Worm (Caenorhabditis elegans): ENCODE results near the gene H05C05.4.

H05C05.4 gene

DNA sequence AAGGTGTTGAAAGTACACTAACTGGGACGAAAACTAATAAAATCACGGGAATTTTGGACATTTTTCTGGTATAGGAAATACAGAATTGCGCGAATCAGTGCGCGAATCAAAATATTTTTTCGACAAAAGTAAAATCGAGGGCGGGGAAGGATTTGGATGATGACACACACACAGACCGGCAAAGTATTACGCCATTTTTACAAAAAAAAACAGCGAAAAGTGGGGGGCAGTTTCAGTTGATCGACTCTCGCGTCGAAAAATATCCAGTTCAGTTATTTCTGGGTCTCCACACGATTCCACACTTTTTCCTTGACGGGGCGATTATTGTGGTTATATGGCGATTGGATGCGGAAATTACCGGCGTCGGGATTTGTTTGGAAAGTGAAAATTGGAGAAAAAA, at the start of gene H05C05.4:
TSS of gene H05C05.4 (minus strand) at position 101 of the 400 bp plus-strand sequence.
- TF ChIP-seq ets-7 (tag; optimal IDR thresholded peaks at IDR 0.05) (no peak), scrt-1 (GFP tag; IDR thresholded peaks at IDR 0.05) (no peak), flt-1 (GFP tag; IDR thresholded peaks at IDR 0.05) (no peak), F13C5.2 (tag; optimal IDR thresholded peaks at IDR 0.05) (no peak), hmg-4 (GFP tag; optimal IDR thresholded peaks at IDR 0.05) (no peak), B0310.2 (tag; optimal IDR thresholded peaks at IDR 0.05) (no peak), tbx-11 (GFP tag; IDR thresholded peaks at IDR 0.05) (no peak), tra-4 (tag; optimal IDR thresholded peaks at IDR 0.05) (no peak), ceh-13 (GFP tag; optimal IDR thresholded peaks at IDR 0.05) (no peak), hnd-1 (tag; optimal IDR thresholded peaks at IDR 0.05) (no peak), ama-1 (optimal IDR thresholded peaks at IDR 0.05) (no peak), tbx-37 (GFP tag; conservative IDR thresholded peaks at IDR 0.05) (no peak), ceh-36 (tag; optimal IDR thresholded peaks at IDR 0.05) (no peak), aly-1 (tag; optimal IDR thresholded peaks at IDR 0.05) (no peak), sea-1 (GFP tag; conservative IDR thresholded peaks at IDR 0.05) (no peak), hmbx-1 (tag; optimal IDR thresholded peaks at IDR 0.05) (no peak)

DNA sequence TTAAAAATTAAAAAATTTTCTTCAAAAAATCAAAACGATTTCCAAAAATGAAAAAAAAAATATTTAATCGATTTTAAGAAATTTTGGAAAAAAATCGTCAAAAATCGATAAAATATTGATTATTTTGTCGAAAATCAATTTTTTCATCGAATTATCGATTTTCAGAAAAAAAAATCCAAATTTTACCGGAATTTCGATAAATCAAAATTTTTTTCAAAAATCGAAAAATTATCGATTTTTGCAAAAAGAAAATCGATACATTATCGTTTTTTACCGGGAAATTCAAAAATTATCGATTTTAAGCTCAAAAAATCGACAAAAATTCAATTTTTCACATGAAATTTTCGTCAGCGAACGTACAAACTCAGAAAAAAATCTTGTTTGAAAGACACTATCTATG, 49.3 kb upstream of the H05C05.4 start:
- TF ChIP-seq hmg-4 (GFP tag; optimal IDR thresholded peaks at IDR 0.05): no peak
- no peak for TF ChIP-seq ceh-36 (tag; optimal IDR thresholded peaks at IDR 0.05)
- TF ChIP-seq scrt-1 (GFP tag; IDR thresholded peaks at IDR 0.05): no peak
- TF ChIP-seq aly-1 (tag; optimal IDR thresholded peaks at IDR 0.05): no peak
- TF ChIP-seq tbx-37 (GFP tag; conservative IDR thresholded peaks at IDR 0.05): no peak
- TF ChIP-seq flt-1 (GFP tag; IDR thresholded peaks at IDR 0.05): no peak
- no peak for TF ChIP-seq ama-1 (optimal IDR thresholded peaks at IDR 0.05)
- no peak for TF ChIP-seq tbx-11 (GFP tag; IDR thresholded peaks at IDR 0.05)
- TF ChIP-seq ets-7 (tag; optimal IDR thresholded peaks at IDR 0.05): no peak
- no peak for TF ChIP-seq pes-1 (GFP tag; IDR thresholded peaks at IDR 0.05)
- TF ChIP-seq tra-4 (tag; optimal IDR thresholded peaks at IDR 0.05): no peak
- TF ChIP-seq sea-1 (GFP tag; conservative IDR thresholded peaks at IDR 0.05): no peak
- TF ChIP-seq hmbx-1 (tag; optimal IDR thresholded peaks at IDR 0.05): no peak
- TF ChIP-seq F13C5.2 (tag; optimal IDR thresholded peaks at IDR 0.05): no peak
- no peak for TF ChIP-seq B0310.2 (tag; optimal IDR thresholded peaks at IDR 0.05)
- TF ChIP-seq hnd-1 (tag; optimal IDR thresholded peaks at IDR 0.05): no peak
- TF ChIP-seq ceh-13 (GFP tag; optimal IDR thresholded peaks at IDR 0.05): no peak

DNA sequence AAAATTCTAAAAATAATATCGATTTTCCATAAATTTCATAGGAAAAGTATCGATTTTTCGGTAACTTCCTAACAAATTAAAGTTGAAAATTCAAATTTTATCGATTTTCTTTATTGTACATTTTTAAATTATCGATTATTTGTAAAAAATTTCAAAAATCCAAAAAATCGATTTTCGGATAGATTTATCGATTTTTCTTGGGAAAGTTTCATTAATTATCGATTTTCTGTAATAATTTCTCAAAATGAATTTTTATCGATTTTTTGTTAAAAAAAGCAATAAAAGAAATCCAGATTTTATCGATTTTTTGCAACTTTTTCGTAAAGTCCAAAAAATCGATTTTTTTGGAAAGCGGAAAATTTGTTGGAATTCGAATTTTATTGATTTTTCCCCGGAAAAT, 48.0 kb upstream of the H05C05.4 start:
- TF ChIP-seq scrt-1 (GFP tag; IDR thresholded peaks at IDR 0.05) (no peak), tbx-11 (GFP tag; IDR thresholded peaks at IDR 0.05) (no peak)

DNA sequence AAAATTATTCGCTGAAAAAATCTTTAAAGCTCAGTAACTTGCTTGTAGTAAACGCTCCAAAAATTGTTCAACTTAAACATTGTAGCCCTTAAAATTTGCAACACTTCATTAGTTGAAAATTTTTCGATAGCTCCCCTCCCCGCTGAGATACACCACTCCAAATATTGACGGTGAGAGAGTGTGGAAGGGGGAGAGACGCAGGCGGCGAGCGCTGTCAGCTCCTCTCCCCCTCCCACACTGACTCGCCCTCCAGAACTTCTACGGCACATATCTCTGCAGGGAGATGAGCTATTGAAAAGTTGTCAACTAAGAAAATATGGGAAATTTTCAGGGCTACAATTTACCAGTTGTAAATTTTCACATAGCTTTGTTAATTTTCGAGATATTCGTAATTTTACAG, 46.2 kb upstream of the H05C05.4 start:
- TF ChIP-seq hmbx-1 (tag; optimal IDR thresholded peaks at IDR 0.05) (no peak), tbx-11 (GFP tag; IDR thresholded peaks at IDR 0.05) (no peak), hnd-1 (tag; optimal IDR thresholded peaks at IDR 0.05) (no peak)

DNA sequence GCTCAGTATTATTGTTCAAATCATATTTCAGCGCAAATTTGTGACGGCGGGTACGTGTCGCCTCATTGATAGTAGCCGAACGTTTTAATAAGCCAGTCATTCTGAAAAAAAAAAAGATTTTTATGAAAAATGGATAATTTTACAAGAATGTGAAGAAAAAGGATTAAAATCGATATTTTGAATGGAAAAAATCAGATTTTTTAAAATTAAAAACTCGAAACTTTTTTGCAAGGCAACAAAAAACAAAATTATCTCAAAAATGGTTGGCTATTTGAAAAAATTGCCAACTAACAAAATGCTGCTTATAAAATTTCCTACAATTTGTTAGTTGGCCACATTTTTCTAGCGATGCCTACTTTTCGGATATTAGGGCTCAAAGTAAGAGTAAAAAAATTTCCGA, 44.0 kb upstream of the H05C05.4 start, which contains the start of gene Y55D5A.4:
TSS of gene Y55D5A.4 (minus strand) at position 101 of the 400 bp plus-strand sequence.
- TF ChIP-seq tra-4 (tag; optimal IDR thresholded peaks at IDR 0.05) (no peak), tbx-37 (GFP tag; conservative IDR thresholded peaks at IDR 0.05) (no peak), ceh-13 (GFP tag; optimal IDR thresholded peaks at IDR 0.05) (no peak), B0310.2 (tag; optimal IDR thresholded peaks at IDR 0.05) (no peak), ceh-36 (tag; optimal IDR thresholded peaks at IDR 0.05) (no peak), hmbx-1 (tag; optimal IDR thresholded peaks at IDR 0.05) (no peak), ets-7 (tag; optimal IDR thresholded peaks at IDR 0.05) (no peak)

DNA sequence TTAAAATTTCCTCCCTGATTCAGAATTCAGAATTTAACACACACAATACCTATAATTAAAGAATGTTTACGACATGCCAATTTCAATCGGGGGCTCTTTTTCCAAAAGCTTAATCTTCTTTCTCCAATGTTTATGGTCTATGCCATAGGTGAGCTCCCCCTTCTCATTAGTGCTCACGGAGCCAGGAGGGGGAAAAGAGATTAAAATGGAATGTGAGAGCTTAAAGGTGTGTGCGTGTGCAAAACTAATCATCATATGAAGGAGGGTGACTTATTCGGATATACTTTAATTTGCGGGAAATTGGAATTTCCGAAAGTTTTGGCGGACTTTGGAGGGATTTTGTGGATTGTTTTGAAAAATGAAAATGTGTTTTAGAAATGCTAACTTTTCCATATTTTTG, 37.0 kb upstream of the H05C05.4 start:
- TF ChIP-seq tbx-11 (GFP tag; IDR thresholded peaks at IDR 0.05): no peak

DNA sequence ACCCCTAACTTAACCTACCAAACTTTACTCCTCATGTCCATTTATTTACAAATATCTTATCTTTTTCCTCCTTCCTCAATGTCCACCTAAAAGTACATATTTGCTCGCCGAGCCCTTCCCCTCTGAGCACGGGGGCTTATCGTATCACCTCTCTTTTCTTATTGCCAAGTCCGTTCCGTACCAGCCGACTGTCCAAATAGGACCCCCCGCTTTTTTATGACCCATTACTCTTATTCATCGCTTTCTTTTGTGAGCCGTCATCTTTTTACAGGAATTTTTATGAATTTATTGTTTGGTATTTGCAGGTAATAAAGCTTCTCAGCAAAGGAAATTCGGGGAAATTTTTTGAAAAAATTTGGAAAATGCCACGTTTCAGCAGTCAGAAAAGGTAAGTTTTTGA, 36.1 kb upstream of the H05C05.4 start, which contains the start of gene Y55D5A.1:
TSS of gene Y55D5A.1 (plus strand) at position 301 of the 400 bp plus-strand sequence.
- TF ChIP-seq tra-4 (tag; optimal IDR thresholded peaks at IDR 0.05): no peak
- TF ChIP-seq tbx-11 (GFP tag; IDR thresholded peaks at IDR 0.05): no peak
- TF ChIP-seq B0310.2 (tag; optimal IDR thresholded peaks at IDR 0.05): no peak
- TF ChIP-seq scrt-1 (GFP tag; IDR thresholded peaks at IDR 0.05): no peak
- TF ChIP-seq hmbx-1 (tag; optimal IDR thresholded peaks at IDR 0.05): no peak
- TF ChIP-seq tbx-37 (GFP tag; conservative IDR thresholded peaks at IDR 0.05): no peak
- TF ChIP-seq ama-1 (optimal IDR thresholded peaks at IDR 0.05): no peak
- no peak for TF ChIP-seq sea-1 (GFP tag; conservative IDR thresholded peaks at IDR 0.05)

DNA sequence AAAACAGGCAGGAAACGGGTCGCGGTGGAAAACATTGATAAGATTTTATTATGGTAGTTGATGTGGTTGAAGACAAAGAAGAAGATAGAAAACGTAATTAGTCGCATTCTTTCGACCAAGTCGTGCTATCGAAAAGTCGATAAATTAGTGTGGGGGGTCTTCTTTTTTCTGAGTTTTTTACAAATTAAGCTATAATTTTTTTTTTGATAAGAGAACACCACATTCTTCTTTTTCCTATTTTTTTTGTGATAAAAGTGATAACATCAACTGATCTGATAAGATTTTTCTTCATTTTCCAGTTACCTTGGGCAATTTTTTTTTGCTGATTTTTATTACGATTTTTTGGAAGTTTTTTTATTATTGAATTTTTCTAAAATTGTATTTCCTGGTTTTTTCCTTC, 34.9 kb upstream of the H05C05.4 start:
- TF ChIP-seq ama-1 (optimal IDR thresholded peaks at IDR 0.05) (no peak), flt-1 (GFP tag; IDR thresholded peaks at IDR 0.05) (no peak), F13C5.2 (tag; optimal IDR thresholded peaks at IDR 0.05) (no peak), ceh-36 (tag; optimal IDR thresholded peaks at IDR 0.05) (no peak), hmbx-1 (tag; optimal IDR thresholded peaks at IDR 0.05) (no peak), B0310.2 (tag; optimal IDR thresholded peaks at IDR 0.05) (no peak), tbx-37 (GFP tag; conservative IDR thresholded peaks at IDR 0.05) (no peak), pes-1 (GFP tag; IDR thresholded peaks at IDR 0.05) (no peak), aly-1 (tag; optimal IDR thresholded peaks at IDR 0.05) (no peak), scrt-1 (GFP tag; IDR thresholded peaks at IDR 0.05) (no peak), ceh-13 (GFP tag; optimal IDR thresholded peaks at IDR 0.05) (no peak)

DNA sequence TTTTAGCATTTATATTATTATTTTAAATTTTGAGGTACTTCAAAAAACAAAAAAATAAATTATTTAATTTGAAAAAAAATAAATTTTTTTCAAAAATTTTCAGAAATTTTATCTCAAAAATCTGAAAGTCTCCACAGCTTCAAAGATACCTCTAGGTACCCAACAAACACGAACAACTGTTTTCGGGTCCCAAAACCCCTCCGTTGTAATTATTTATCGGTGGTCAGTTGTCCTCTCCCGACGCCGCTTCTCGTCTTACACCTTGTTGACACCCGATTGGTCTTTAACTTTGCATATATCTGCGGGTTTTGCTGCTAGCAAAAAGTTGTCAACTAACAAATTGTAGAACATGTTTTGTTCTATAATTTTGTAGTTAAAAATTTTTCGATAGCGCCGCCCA, 30.2 kb upstream of the H05C05.4 start:
- TF ChIP-seq ama-1 (optimal IDR thresholded peaks at IDR 0.05) (no peak), ets-7 (tag; optimal IDR thresholded peaks at IDR 0.05) (no peak), aly-1 (tag; optimal IDR thresholded peaks at IDR 0.05) (no peak), hnd-1 (tag; optimal IDR thresholded peaks at IDR 0.05) (no peak), tbx-11 (GFP tag; IDR thresholded peaks at IDR 0.05) (no peak), tbx-37 (GFP tag; conservative IDR thresholded peaks at IDR 0.05) (no peak), scrt-1 (GFP tag; IDR thresholded peaks at IDR 0.05) (no peak), flt-1 (GFP tag; IDR thresholded peaks at IDR 0.05) (no peak), ceh-36 (tag; optimal IDR thresholded peaks at IDR 0.05) (no peak), tra-4 (tag; optimal IDR thresholded peaks at IDR 0.05) (no peak), sea-1 (GFP tag; conservative IDR thresholded peaks at IDR 0.05) (no peak), B0310.2 (tag; optimal IDR thresholded peaks at IDR 0.05) (no peak), pes-1 (GFP tag; IDR thresholded peaks at IDR 0.05) (no peak), ceh-13 (GFP tag; optimal IDR thresholded peaks at IDR 0.05) (no peak), F13C5.2 (tag; optimal IDR thresholded peaks at IDR 0.05) (no peak), hmbx-1 (tag; optimal IDR thresholded peaks at IDR 0.05) (no peak), hmg-4 (GFP tag; optimal IDR thresholded peaks at IDR 0.05) (no peak)
